Fruit fly (Drosophila melanogaster) whole organism, prepupa: ENCODE data around the gene sip2.

Experiments
- Blimp-1 ChIP-seq: fragments of 200-800 bp; sonication (Bioruptor generic); optimal IDR thresholded peaks from 3 replicates; lab custom pipeline; 2017; ENCODE audit warnings: missing biosample characterization, missing genetic modification characterization, mild to moderate bottlenecking, moderate library complexity, missing genetic modification reagents
- CG10631 ChIP-seq: fragments of 200-800 bp; sonication (Bioruptor generic); optimal IDR thresholded peaks from 2 replicates; lab custom pipeline; 2016; ENCODE audit warnings: missing biosample characterization, missing genetic modification characterization
- CG11762 ChIP-seq: fragments of 200-800 bp; sonication (Bioruptor generic); optimal IDR thresholded peaks from 3 replicates; lab custom pipeline; 2016; ENCODE audit warnings: missing biosample characterization, missing genetic modification characterization; ENCODE audit not compliant: insufficient read depth
- CG11902 ChIP-seq: fragments of 200-800 bp; sonication (Bioruptor generic); optimal IDR thresholded peaks from 3 replicates; lab custom pipeline; 2016; ENCODE audit warnings: missing biosample characterization, missing genetic modification characterization
- CG1621 ChIP-seq: fragments of 200-800 bp; sonication (Bioruptor generic); optimal IDR thresholded peaks from 3 replicates; lab custom pipeline; 2018; ENCODE audit warnings: missing biosample characterization, mild to moderate bottlenecking, missing genetic modification characterization
- CG16779 ChIP-seq: fragments of 200-800 bp; sonication (Bioruptor generic); optimal IDR thresholded peaks from 3 replicates; lab custom pipeline; 2017; ENCODE audit warnings: missing biosample characterization, mild to moderate bottlenecking, missing genetic modification characterization
- CG3032 ChIP-seq: fragments of 200-800 bp; optimal IDR thresholded peaks from 2 replicates; lab custom pipeline; 2019; ENCODE audit warnings: missing biosample characterization, mild to moderate bottlenecking, missing genetic modification characterization, moderate library complexity
- CG32006 ChIP-seq: fragments of 200-800 bp; sonication (Bioruptor generic); optimal IDR thresholded peaks from 3 replicates; lab custom pipeline; 2017; ENCODE audit warnings: missing biosample characterization, mild to moderate bottlenecking, missing genetic modification characterization
- CG34406 ChIP-seq: fragments of 200-800 bp; sonication (Bioruptor generic); optimal IDR thresholded peaks from 3 replicates; lab custom pipeline; 2016; ENCODE audit warnings: missing biosample characterization, missing genetic modification characterization
- CG3919 ChIP-seq: fragments of 200-800 bp; sonication (Bioruptor generic); optimal IDR thresholded peaks from 3 replicates; lab custom pipeline; 2016; ENCODE audit warnings: missing biosample characterization, missing genetic modification characterization
- CG6163 ChIP-seq: fragments of 200-800 bp; sonication (Bioruptor generic); IDR thresholded peaks from 3 replicates; pipeline ENCODE4 v1.3.6; 2022; ENCODE audit warnings: missing biosample characterization, missing genetic modification characterization
- CG6276 ChIP-seq: fragments of 200-800 bp; sonication (Bioruptor generic); optimal IDR thresholded peaks from 2 replicates; lab custom pipeline; 2017; ENCODE audit warnings: missing biosample characterization, mild to moderate bottlenecking, missing genetic modification characterization
- CG6808 ChIP-seq: fragments of 200-800 bp; sonication (Bioruptor generic); optimal IDR thresholded peaks from 3 replicates; lab custom pipeline; 2017; ENCODE audit warnings: missing biosample characterization, missing genetic modification characterization, mild to moderate bottlenecking, moderate library complexity, missing genetic modification reagents
- CG6854 ChIP-seq: fragments of 200-800 bp; sonication (Bioruptor generic); optimal IDR thresholded peaks from 2 replicates; lab custom pipeline; 2017; ENCODE audit warnings: missing biosample characterization, mild to moderate bottlenecking, missing genetic modification characterization
- CG8119 ChIP-seq: fragments of 200-800 bp; sonication (Bioruptor generic); IDR thresholded peaks from 3 replicates; pipeline ENCODE4 v1.3.6; 2022; ENCODE audit warnings: missing biosample characterization, missing genetic modification characterization
- CG8319 ChIP-seq: fragments of 200-800 bp; sonication (Bioruptor generic); optimal IDR thresholded peaks from 3 replicates; lab custom pipeline; 2016; ENCODE audit warnings: missing biosample characterization, missing genetic modification characterization
- CG8632 ChIP-seq: fragments of 200-800 bp; sonication (Bioruptor generic); optimal IDR thresholded peaks from 3 replicates; lab custom pipeline; 2016; ENCODE audit warnings: missing biosample characterization, missing genetic modification characterization
- CG9139 ChIP-seq: fragments of 200-800 bp; sonication (Bioruptor generic); optimal IDR thresholded peaks from 3 replicates; lab custom pipeline; 2017; ENCODE audit warnings: missing biosample characterization, mild to moderate bottlenecking, missing genetic modification characterization
- Eip75B ChIP-seq: fragments of 200-800 bp; sonication (Bioruptor generic); optimal IDR thresholded peaks from 3 replicates; lab custom pipeline; 2016; ENCODE audit warnings: missing biosample characterization, missing genetic modification characterization
- Eip78C ChIP-seq: fragments of 200-800 bp; sonication (Bioruptor generic); peaks from one replicate; lab custom pipeline; 2016; ENCODE audit warnings: missing biosample characterization, missing genetic modification characterization
- Eip93F ChIP-seq: fragments of 200-800 bp; sonication (Bioruptor generic); optimal IDR thresholded peaks from 2 replicates; lab custom pipeline; 2016; ENCODE audit warnings: missing biosample characterization, mild to moderate bottlenecking, missing genetic modification characterization
- Ets21C ChIP-seq: fragments of 200-800 bp; sonication (Bioruptor generic); optimal IDR thresholded peaks from 3 replicates; lab custom pipeline; 2016; ENCODE audit warnings: missing biosample characterization, missing genetic modification characterization
- Ets96B ChIP-seq: fragments of 200-800 bp; optimal IDR thresholded peaks from 2 replicates; lab custom pipeline; 2019; ENCODE audit warnings: missing biosample characterization, mild to moderate bottlenecking, missing genetic modification characterization, moderate library complexity
- Hr38 ChIP-seq: sonication (Bioruptor generic); optimal IDR thresholded peaks from 2 replicates; lab custom pipeline; 2016; ENCODE audit warnings: missing biosample characterization, missing genetic modification characterization
- Hr39 ChIP-seq: fragments of 200-800 bp; sonication (Bioruptor generic); optimal IDR thresholded peaks from 2 replicates; lab custom pipeline; 2016; ENCODE audit warnings: missing biosample characterization, missing genetic modification characterization
- Hr4 ChIP-seq: fragments of 200-800 bp; sonication (Bioruptor generic); optimal IDR thresholded peaks from 3 replicates; lab custom pipeline; 2016; ENCODE audit warnings: missing biosample characterization, missing genetic modification characterization
- Met ChIP-seq: fragments of 200-800 bp; sonication (Bioruptor generic); optimal IDR thresholded peaks from 3 replicates; lab custom pipeline; 2016; ENCODE audit warnings: missing biosample characterization, missing genetic modification characterization
- OdsH ChIP-seq: fragments of 200-800 bp; sonication (Bioruptor generic); optimal IDR thresholded peaks from 3 replicates; lab custom pipeline; 2016; ENCODE audit warnings: missing biosample characterization, missing genetic modification characterization
- Sox102F ChIP-seq: fragments of 200-800 bp; sonication (Bioruptor generic); optimal IDR thresholded peaks from 2 replicates; lab custom pipeline; 2016; ENCODE audit warnings: missing biosample characterization, mild to moderate bottlenecking, missing genetic modification characterization
- Sox15 ChIP-seq: fragments of 200-800 bp; sonication (Bioruptor generic); optimal IDR thresholded peaks from 3 replicates; lab custom pipeline; 2016; ENCODE audit warnings: missing biosample characterization, missing genetic modification characterization
- achi ChIP-seq: fragments of 200-800 bp; sonication (Bioruptor generic); optimal IDR thresholded peaks from 3 replicates; lab custom pipeline; 2016; ENCODE audit warnings: missing biosample characterization, missing genetic modification characterization
- acj6 ChIP-seq: fragments of 200-800 bp; sonication (Bioruptor generic); optimal IDR thresholded peaks from 3 replicates; lab custom pipeline; 2016; ENCODE audit warnings: missing biosample characterization, missing genetic modification characterization
- cyc ChIP-seq: fragments of 200-800 bp; sonication (Bioruptor generic); optimal IDR thresholded peaks from 3 replicates; lab custom pipeline; 2016; ENCODE audit warnings: missing biosample characterization, missing genetic modification characterization
- dsx ChIP-seq: fragments of 200-800 bp; optimal IDR thresholded peaks from 3 replicates; lab custom pipeline; 2019; ENCODE audit warnings: missing biosample characterization, mild to moderate bottlenecking, missing genetic modification characterization, moderate library complexity; ENCODE audit not compliant: poor library complexity, severe bottlenecking
- eg ChIP-seq: fragments of 200-800 bp; sonication (Bioruptor generic); IDR thresholded peaks from 3 replicates; pipeline ENCODE4 v1.3.6; 2022; ENCODE audit warnings: missing biosample characterization, missing genetic modification characterization
- fd59A ChIP-seq: fragments of 200-800 bp; sonication (Bioruptor generic); optimal IDR thresholded peaks from 2 replicates; lab custom pipeline; 2017; ENCODE audit warnings: missing biosample characterization, mild to moderate bottlenecking, missing genetic modification characterization, missing genetic modification reagents
- fd85E ChIP-seq: fragments of 200-800 bp; sonication (Bioruptor generic); optimal IDR thresholded peaks from 3 replicates; lab custom pipeline; 2016; ENCODE audit warnings: missing biosample characterization, missing genetic modification characterization
- fkh ChIP-seq: fragments of 200-800 bp; sonication (Bioruptor generic); optimal IDR thresholded peaks from 3 replicates; lab custom pipeline; 2017; ENCODE audit warnings: missing biosample characterization, mild to moderate bottlenecking, missing genetic modification characterization, moderate library complexity
- lz ChIP-seq: fragments of 200-800 bp; sonication (Bioruptor generic); optimal IDR thresholded peaks from 3 replicates; lab custom pipeline; 2016; ENCODE audit warnings: missing biosample characterization, missing genetic modification characterization
- net ChIP-seq: fragments of 200-800 bp; sonication (Bioruptor generic); optimal IDR thresholded peaks from 3 replicates; lab custom pipeline; 2016; ENCODE audit warnings: missing biosample characterization, missing genetic modification characterization
- salr ChIP-seq, 2 experiments: fragments of 200-800 bp; sonication (Bioruptor generic); optimal IDR thresholded peaks; 3 replicates each; lab custom pipeline; 2016 to 2018; ENCODE audit warnings: missing biosample characterization in 2 of 2, missing genetic modification characterization in 2 of 2, mild to moderate bottlenecking in 1 of 2
- ss ChIP-seq, 2 experiments: fragments of 200-800 bp; sonication (Bioruptor generic); optimal IDR thresholded peaks; 2 replicates in 1 of 2; 3 replicates in 1 of 2; lab custom pipeline; 2017 to 2018; ENCODE audit warnings: mild to moderate bottlenecking in 2 of 2, missing biosample characterization in 2 of 2, missing genetic modification characterization in 2 of 2, moderate library complexity in 1 of 2
- svp ChIP-seq: fragments of 200-800 bp; sonication (Bioruptor generic); peaks from one replicate; lab custom pipeline; 2016; ENCODE audit warnings: missing biosample characterization, missing genetic modification characterization
- topi ChIP-seq: fragments of 200-800 bp; sonication (Bioruptor generic); optimal IDR thresholded peaks from 3 replicates; lab custom pipeline; 2016; ENCODE audit warnings: missing biosample characterization, missing genetic modification characterization

Gene sip2

DNA sequence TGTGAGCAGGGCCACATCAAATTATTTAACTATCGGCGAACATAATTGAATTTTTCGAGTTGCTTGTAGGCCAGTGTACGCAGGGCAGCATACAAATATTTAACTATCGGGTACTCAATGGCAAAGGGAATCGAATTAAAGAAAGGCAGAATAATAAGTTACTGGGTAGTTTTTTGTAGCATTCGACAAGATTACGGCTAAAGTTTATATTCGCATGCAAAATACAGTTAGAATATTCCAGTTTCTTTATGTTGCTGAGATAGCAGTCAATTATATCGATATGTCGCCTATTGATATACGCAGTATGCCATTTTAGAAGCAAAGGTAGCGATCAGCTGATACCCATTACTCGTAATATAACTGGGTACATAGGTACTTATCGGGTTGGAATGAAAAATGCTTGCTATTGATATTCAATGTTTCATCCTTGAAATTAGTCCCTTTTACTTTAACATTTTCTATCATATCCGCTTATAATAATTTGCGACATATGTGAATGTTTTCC lies 4.2 kb upstream of the sip2 start (continued):
- peak; percentile 30 for TF ChIP-seq CG1621 (tag; lab: Kevin White, UChicago)
- TF ChIP-seq Sox102F (GFP tag; lab: Kevin White, UChicago), result no peak
- no peak for TF ChIP-seq CG6276 (GFP tag; lab: Kevin White, UChicago)
- peak; percentile 73 for TF ChIP-seq CG3919 (GFP tag; lab: Kevin White, UChicago)
- TF ChIP-seq CG8632, result peak; percentile 35
- peak; percentile 37 for TF ChIP-seq Eip75B (GFP tag; lab: Kevin White, UChicago)
- TF ChIP-seq Ets96B (tag; lab: Kevin White, UChicago), result peak; percentile 44
- no peak for TF ChIP-seq Blimp-1 (GFP tag; lab: Kevin White, UChicago)
- TF ChIP-seq, all 60 proteins: peak for 28

DNA sequence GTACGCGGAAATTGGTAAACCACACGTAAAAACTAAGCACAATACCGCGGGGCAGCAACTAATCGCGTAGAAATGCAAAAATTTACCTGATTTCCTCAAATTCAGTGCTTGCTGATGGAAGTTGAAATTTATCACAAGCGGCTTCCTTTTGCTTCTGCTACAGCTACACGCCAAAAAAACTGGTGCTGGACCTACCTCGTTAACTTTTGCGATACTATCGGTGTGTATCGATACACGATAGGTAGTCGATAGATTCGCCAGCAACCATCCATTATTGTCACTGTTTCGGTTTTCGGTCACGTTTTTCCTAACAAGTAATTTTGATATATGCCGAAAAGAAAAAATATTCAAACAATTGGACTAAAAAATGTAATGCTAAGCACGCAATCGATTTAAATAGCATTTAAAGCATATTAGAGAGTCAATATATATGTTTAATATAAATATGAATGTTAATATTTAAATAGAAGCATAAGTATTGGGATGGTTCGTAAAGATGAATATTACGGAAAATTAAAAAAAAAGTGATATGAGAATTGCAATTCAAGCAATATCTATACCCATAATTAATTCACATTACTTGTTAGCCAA lies 3.6 kb upstream of the sip2 start, which contains the start of gene Sumo:
Gene Sumo, minus strand, starts transcription at position 223 of the 591 bp plus-strand sequence.
- no peak for TF ChIP-seq fkh (GFP tag; lab: Kevin White, UChicago)
- TF ChIP-seq Sox15 (GFP tag; lab: Kevin White, UChicago), result peak; percentile 5
- TF ChIP-seq Eip75B (GFP tag; lab: Kevin White, UChicago), result no peak
- peak; percentile 11 for TF ChIP-seq CG32006
- TF ChIP-seq eg, result peak; percentile 2; the same call in 1 of the 3 replicates
- TF ChIP-seq Met (GFP tag; lab: Kevin White, UChicago), result no peak
- peak; percentile 18 for TF ChIP-seq OdsH (GFP tag; lab: Kevin White, UChicago)
- 0 out of 3 replicates have a peak, but pooled peaks have one; percentile 6 for TF ChIP-seq CG6163
- no peak for TF ChIP-seq lz
- no peak for TF ChIP-seq topi (GFP tag; lab: Kevin White, UChicago)
- peak in 1 of 2 experiments; percentile 41 for TF ChIP-seq salr (GFP tag; optimal IDR thresholded peaks at IDR 0.05; lab: Kevin White, UChicago)
- no peak for TF ChIP-seq CG10631 (GFP tag; lab: Kevin White, UChicago)
- peak; percentile 14 for TF ChIP-seq Eip78C
- no peak for TF ChIP-seq acj6 (GFP tag; lab: Kevin White, UChicago)
- TF ChIP-seq fd85E, result no peak
- peak; percentile 21 for TF ChIP-seq CG3032
- no peak for TF ChIP-seq CG8319
- no peak for TF ChIP-seq CG6808 (GFP tag; lab: Kevin White, UChicago)
- TF ChIP-seq Hr39, result no peak
- no peak for TF ChIP-seq Hr4 (GFP tag; lab: Kevin White, UChicago)
- TF ChIP-seq CG6854 (GFP tag; lab: Kevin White, UChicago), result peak; percentile 60
- no peak for TF ChIP-seq cyc (GFP tag; lab: Kevin White, UChicago)
- peak; percentile 41 for TF ChIP-seq Eip93F (GFP tag; lab: Kevin White, UChicago)
- no peak for TF ChIP-seq CG3919 (GFP tag; lab: Kevin White, UChicago)
- peak; percentile 12 for TF ChIP-seq fd59A (GFP tag; lab: Kevin White, UChicago)
- TF ChIP-seq svp (GFP tag; lab: Kevin White, UChicago), result no peak
- TF ChIP-seq CG8119 (GFP tag; lab: Robert Waterston, UW), result 0 out of 3 replicates have a peak, but pooled peaks have one; percentile 2
- no peak for TF ChIP-seq CG9139 (GFP tag; lab: Kevin White, UChicago)

DNA sequence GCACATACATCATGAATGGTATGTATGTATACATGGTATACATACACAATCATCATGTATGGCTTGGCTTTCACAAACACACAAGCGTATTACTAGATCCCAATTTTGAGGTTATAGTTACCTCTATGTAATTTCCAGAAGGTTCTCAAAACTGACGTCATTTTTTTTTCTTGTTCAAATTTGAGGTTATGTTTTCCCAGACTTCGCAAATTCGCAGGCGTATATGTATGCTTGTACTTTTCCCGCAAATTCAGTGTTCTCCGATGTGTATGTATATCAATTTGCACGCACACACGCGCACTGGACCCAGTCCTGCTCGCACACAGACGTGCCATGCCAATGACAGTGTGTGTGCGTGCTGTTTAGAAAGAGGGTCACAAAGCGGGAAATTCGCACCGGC lies 2.4 kb upstream of the sip2 start:
- TF ChIP-seq CG9139 (GFP tag; lab: Kevin White, UChicago) (no peak), Met (GFP tag; lab: Kevin White, UChicago) (no peak), net (no peak), acj6 (GFP tag; lab: Kevin White, UChicago) (no peak), CG32006 (no peak), Blimp-1 (GFP tag; lab: Kevin White, UChicago) (no peak), Sox102F (GFP tag; lab: Kevin White, UChicago) (no peak), CG11762 (GFP tag; lab: Kevin White, UChicago) (no peak), CG6808 (GFP tag; lab: Kevin White, UChicago) (peak; percentile 36), topi (GFP tag; lab: Kevin White, UChicago) (no peak), CG34406 (GFP tag; lab: Kevin White, UChicago) (no peak), CG16779 (tag; lab: Kevin White, UChicago) (no peak), CG11902 (no peak), Hr39 (no peak), achi (GFP tag; lab: Kevin White, UChicago) (no peak), Sox15 (GFP tag; lab: Kevin White, UChicago) (no peak), CG3032 (no peak), Ets21C (GFP tag; lab: Kevin White, UChicago) (no peak), dsx (peak; percentile 50), Hr38 (no peak), ss (GFP tag; optimal IDR thresholded peaks at IDR 0.05; lab: Kevin White, UChicago) (peak; percentile 18 to 28), CG1621 (tag; lab: Kevin White, UChicago) (peak; percentile 71), salr (GFP tag; optimal IDR thresholded peaks at IDR 0.05; lab: Kevin White, UChicago) (no peak)
- TF ChIP-seq, all 60 proteins: peak for 4
